Worm (Caenorhabditis elegans) whole organism, L2 larva: ENCODE results near the gene hhat-1.

Experiments
- F13H6.1 ChIP-seq: sonication (generic microtip); optimal IDR thresholded peaks from 2 replicates; lab custom pipeline; 2016; ENCODE audit warnings: missing genetic modification characterization, missing compliant biosample characterization
- R02D3.7 ChIP-seq: fragments of 150-350 bp; optimal IDR thresholded peaks from 2 replicates; lab custom pipeline; 2014; ENCODE audit warnings: missing biosample characterization, missing genetic modification characterization
- Y55F3AM.14 ChIP-seq: fragments of 200-800 bp; sonication (Bioruptor generic); optimal IDR thresholded peaks from 2 replicates; lab custom pipeline; 2018; ENCODE audit warnings: mild to moderate bottlenecking, missing genetic modification characterization, missing compliant biosample characterization
- ZK546.5 ChIP-seq: sonication (generic microtip); optimal IDR thresholded peaks from 2 replicates; lab custom pipeline; 2017; ENCODE audit warnings: missing biosample characterization, missing genetic modification characterization
- alr-1 ChIP-seq: fragments of 150-350 bp; optimal IDR thresholded peaks from 2 replicates; lab custom pipeline; 2014; ENCODE audit warnings: missing biosample characterization, missing genetic modification characterization
- blmp-1 ChIP-seq: sonication (generic microtip); optimal IDR thresholded peaks from 2 replicates; lab custom pipeline; 2017; ENCODE audit warnings: missing genetic modification characterization, mild to moderate bottlenecking, missing compliant biosample characterization, antibody characterized with exemption, moderate library complexity; ENCODE audit not compliant: insufficient read depth
- ceh-16 ChIP-seq: fragments of 150-350 bp; optimal IDR thresholded peaks from 2 replicates; lab custom pipeline; 2014; ENCODE audit warnings: missing biosample characterization, missing genetic modification characterization
- ceh-82 ChIP-seq: fragments of 150-350 bp; optimal IDR thresholded peaks from 2 replicates; lab custom pipeline; 2014; ENCODE audit warnings: missing biosample characterization, missing genetic modification characterization
- crh-2 ChIP-seq: sonication (generic microtip); optimal IDR thresholded peaks from 2 replicates; lab custom pipeline; 2017; ENCODE audit warnings: missing biosample characterization, missing genetic modification characterization
- dmd-4 ChIP-seq: sonication (generic microtip); optimal IDR thresholded peaks from 2 replicates; lab custom pipeline; 2017; ENCODE audit warnings: missing biosample characterization, missing genetic modification characterization
- elt-1 ChIP-seq: fragments of 150-350 bp; optimal IDR thresholded peaks from 2 replicates; lab custom pipeline; 2014; ENCODE audit warnings: missing biosample characterization, missing genetic modification characterization
- gmeb-1 ChIP-seq: fragments of 150-350 bp; optimal IDR thresholded peaks from 2 replicates; lab custom pipeline; 2014; ENCODE audit warnings: missing biosample characterization, missing genetic modification characterization
- lin-11 ChIP-seq: fragments of 150-350 bp; sonication (generic microtip); optimal IDR thresholded peaks from 2 replicates; lab custom pipeline; 2014; ENCODE audit warnings: missing biosample characterization, missing genetic modification characterization, inconsistent platforms, mixed read lengths
- lin-13 ChIP-seq: fragments of 150-350 bp; optimal IDR thresholded peaks from 2 replicates; lab custom pipeline; 2014; ENCODE audit warnings: missing biosample characterization, missing genetic modification reagents, missing genetic modification characterization
- lsy-2 ChIP-seq, 2 experiments: fragments of 150-350 bp in 1 of 2; sonication (generic microtip) in 1 of 2; optimal IDR thresholded peaks; 2 replicates each; lab custom pipeline; 2014 to 2017; ENCODE audit warnings: missing biosample characterization in 2 of 2, missing genetic modification characterization in 2 of 2
- mab-5 ChIP-seq: fragments of 150-350 bp; optimal IDR thresholded peaks from 2 replicates; lab custom pipeline; 2014; ENCODE audit warnings: missing biosample characterization, missing genetic modification characterization
- mbf-1 ChIP-seq: sonication (generic microtip); optimal IDR thresholded peaks from 2 replicates; lab custom pipeline; 2017; ENCODE audit warnings: missing biosample characterization, missing genetic modification characterization
- nhr-11 ChIP-seq: fragments of 150-350 bp; optimal IDR thresholded peaks from 2 replicates; lab custom pipeline; 2014; ENCODE audit warnings: missing biosample characterization, missing genetic modification characterization
- nhr-12 ChIP-seq: fragments of 150-350 bp; optimal IDR thresholded peaks from 2 replicates; lab custom pipeline; 2014; ENCODE audit warnings: missing biosample characterization, missing genetic modification characterization
- nhr-129 ChIP-seq: fragments of 150-350 bp; optimal IDR thresholded peaks from 2 replicates; lab custom pipeline; 2014; ENCODE audit warnings: missing biosample characterization, missing genetic modification characterization
- nhr-21 ChIP-seq: fragments of 150-350 bp; optimal IDR thresholded peaks from 2 replicates; lab custom pipeline; 2014; ENCODE audit warnings: missing biosample characterization, missing genetic modification characterization
- nhr-23 ChIP-seq: fragments of 150-350 bp; optimal IDR thresholded peaks from 2 replicates; lab custom pipeline; 2014; ENCODE audit warnings: missing biosample characterization, missing genetic modification reagents, missing genetic modification characterization
- nhr-6 ChIP-seq: fragments of 150-350 bp; optimal IDR thresholded peaks from 2 replicates; lab custom pipeline; 2014; ENCODE audit warnings: missing biosample characterization, missing genetic modification characterization
- peb-1 ChIP-seq: fragments of 150-350 bp; optimal IDR thresholded peaks from 2 replicates; lab custom pipeline; 2014; ENCODE audit warnings: missing biosample characterization, missing genetic modification characterization
- sma-3 ChIP-seq: sonication (generic microtip); optimal IDR thresholded peaks from 2 replicates; lab custom pipeline; 2016; ENCODE audit warnings: missing genetic modification reagents, missing genetic modification characterization, missing compliant biosample characterization
- sma-9 ChIP-seq, 2 experiments: fragments of 150-350 bp in 1 of 2; sonication (generic microtip) in 1 of 2; optimal IDR thresholded peaks; 2 replicates each; lab custom pipeline; 2014 to 2016; ENCODE audit warnings: missing genetic modification characterization in 2 of 2, mild to moderate bottlenecking in 1 of 2, missing biosample characterization in 1 of 2, missing compliant biosample characterization in 1 of 2, missing genetic modification reagents in 1 of 2, moderate library complexity in 1 of 2
- snpc-4 ChIP-seq: fragments of 150-350 bp; optimal IDR thresholded peaks from 2 replicates; lab custom pipeline; 2014; ENCODE audit warnings: missing biosample characterization, missing genetic modification characterization
- unc-39 ChIP-seq: fragments of 150-350 bp; optimal IDR thresholded peaks from 2 replicates; lab custom pipeline; 2014; ENCODE audit warnings: missing biosample characterization, missing genetic modification characterization
- unc-62 ChIP-seq: fragments of 150-350 bp; optimal IDR thresholded peaks from 2 replicates; lab custom pipeline; 2014; ENCODE audit warnings: missing biosample characterization, missing genetic modification reagents, missing genetic modification characterization
- zag-1 ChIP-seq: fragments of 150-350 bp; optimal IDR thresholded peaks from 2 replicates; lab custom pipeline; 2014; ENCODE audit warnings: missing biosample characterization, missing genetic modification characterization
- ztf-1 ChIP-seq: fragments of 200-800 bp; sonication (Bioruptor generic); conservative IDR thresholded peaks from 2 replicates; pipeline ENCODE4 v1.3.6; 2022; ENCODE audit warnings: missing genetic modification characterization, missing compliant biosample characterization
- ztf-11 ChIP-seq: sonication (generic microtip); optimal IDR thresholded peaks from 2 replicates; lab custom pipeline; 2017; ENCODE audit warnings: missing biosample characterization, missing genetic modification characterization
- ztf-4 ChIP-seq: fragments of 150-350 bp; optimal IDR thresholded peaks from 2 replicates; lab custom pipeline; 2014; ENCODE audit warnings: missing biosample characterization, missing genetic modification characterization

Gene hhat-1

DNA sequence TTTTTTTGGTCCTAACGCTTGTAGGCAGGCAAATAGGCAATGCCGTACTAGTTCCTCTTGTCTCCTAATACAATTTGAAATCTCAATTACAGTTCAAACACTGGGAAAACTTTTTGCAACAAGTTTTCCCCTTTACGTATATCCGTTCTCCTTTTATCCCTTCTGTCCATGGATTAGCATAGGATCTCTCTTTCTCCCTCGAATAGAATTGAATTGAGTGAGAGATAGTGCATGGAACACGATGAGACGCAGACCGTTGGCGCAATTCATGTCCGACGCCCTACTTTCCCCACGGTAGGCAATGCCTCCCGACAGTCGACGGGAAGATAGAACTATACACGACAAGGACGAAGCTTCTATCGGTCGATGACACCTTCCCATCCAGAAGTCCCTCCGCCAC, at the start of gene hhat-1:
hhat-1 (plus strand) TSS at position 301 of the 400 bp plus-strand sequence.
- TF ChIP-seq crh-2 (tag; lab: Kevin White, UChicago) (no peak), nhr-12 (tag; lab: Kevin White, UChicago) (no peak), sma-3 (GFP tag; lab: Kevin White, UChicago) (no peak), nhr-23 (tag; lab: Kevin White, UChicago) (no peak)

DNA sequence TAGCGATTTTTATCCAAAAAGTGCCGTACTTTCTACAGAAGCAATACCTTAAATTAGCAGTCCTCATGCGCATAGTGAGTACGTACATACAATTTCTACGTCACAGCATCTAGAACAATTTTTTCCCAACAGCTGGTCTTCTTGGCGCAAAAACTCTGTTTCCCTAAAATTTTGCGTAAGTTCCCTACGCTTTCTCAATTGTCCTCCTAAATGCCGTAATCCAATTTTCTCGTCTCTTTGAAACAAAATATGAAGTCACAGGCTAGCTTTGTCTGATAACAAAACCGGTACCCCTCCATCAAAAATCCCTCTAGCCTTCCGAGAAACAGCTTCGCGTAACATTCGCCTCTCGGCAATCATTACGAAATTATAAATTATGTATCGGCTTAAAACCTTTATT, 45.4 kb upstream of the hhat-1 start, which contains the start of gene C38C6.3:
C38C6.3 (plus strand) TSS at position 301 of the 400 bp plus-strand sequence.
- TF ChIP-seq lin-13 (no peak), alr-1 (tag; lab: Kevin White, UChicago) (no peak), peb-1 (tag; lab: Kevin White, UChicago) (no peak), crh-2 (tag; lab: Kevin White, UChicago) (no peak), nhr-11 (tag; lab: Kevin White, UChicago) (no peak), zag-1 (tag; lab: Kevin White, UChicago) (no peak), R02D3.7 (tag; lab: Kevin White, UChicago) (no peak), nhr-129 (tag; lab: Kevin White, UChicago) (no peak), blmp-1 (tag; lab: Kevin White, UChicago) (no peak), unc-62 (GFP tag; lab: Kevin White, UChicago) (no peak), sma-9 (GFP tag; optimal IDR thresholded peaks at IDR 0.05; lab: Kevin White, UChicago) (no peak), sma-9 (tag; optimal IDR thresholded peaks at IDR 0.05; lab: Kevin White, UChicago) (no peak), elt-1 (no peak), mbf-1 (tag; lab: Kevin White, UChicago) (no peak), ZK546.5 (tag; lab: Kevin White, UChicago) (no peak), ztf-1 (no peak), mab-5 (tag; lab: Kevin White, UChicago) (no peak), unc-39 (tag; lab: Kevin White, UChicago) (no peak), ztf-4 (tag; lab: Kevin White, UChicago) (no peak)

DNA sequence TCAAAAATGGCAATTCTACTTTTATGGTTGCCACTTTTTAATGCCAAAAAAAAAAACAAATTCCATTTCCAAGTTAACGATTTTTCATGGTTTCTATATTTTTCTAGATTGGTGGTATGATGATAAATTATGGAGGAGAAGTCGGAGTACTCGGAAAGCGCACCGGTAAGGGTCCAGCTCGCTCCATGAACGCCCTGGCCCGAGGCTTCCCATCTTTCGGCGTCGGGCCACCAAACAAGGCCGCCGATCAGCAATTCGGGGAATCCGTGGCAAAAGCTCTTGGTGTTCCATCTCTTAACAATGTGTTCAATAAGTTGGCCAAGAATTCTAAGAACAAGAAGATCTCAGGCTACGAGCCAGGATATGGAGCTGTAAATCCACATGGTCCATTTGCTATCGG, 44.2 kb upstream of the hhat-1 start:
- TF ChIP-seq nhr-6 (tag; lab: Kevin White, UChicago) (no peak), ztf-4 (tag; lab: Kevin White, UChicago) (no peak), unc-39 (tag; lab: Kevin White, UChicago) (no peak), lsy-2 (tag; optimal IDR thresholded peaks at IDR 0.05; lab: Kevin White, UChicago) (no peak), dmd-4 (no peak), Y55F3AM.14 (GFP tag; lab: Kevin White, UChicago) (no peak), peb-1 (tag; lab: Kevin White, UChicago) (no peak), F13H6.1 (tag; lab: Kevin White, UChicago) (no peak), ZK546.5 (tag; lab: Kevin White, UChicago) (no peak), unc-62 (GFP tag; lab: Kevin White, UChicago) (no peak), nhr-129 (tag; lab: Kevin White, UChicago) (no peak), ztf-11 (no peak), R02D3.7 (tag; lab: Kevin White, UChicago) (no peak), ceh-16 (tag; lab: Kevin White, UChicago) (no peak), gmeb-1 (tag; lab: Kevin White, UChicago) (no peak), ceh-82 (tag; lab: Kevin White, UChicago) (no peak), lin-11 (tag; lab: Kevin White, UChicago) (no peak)

DNA sequence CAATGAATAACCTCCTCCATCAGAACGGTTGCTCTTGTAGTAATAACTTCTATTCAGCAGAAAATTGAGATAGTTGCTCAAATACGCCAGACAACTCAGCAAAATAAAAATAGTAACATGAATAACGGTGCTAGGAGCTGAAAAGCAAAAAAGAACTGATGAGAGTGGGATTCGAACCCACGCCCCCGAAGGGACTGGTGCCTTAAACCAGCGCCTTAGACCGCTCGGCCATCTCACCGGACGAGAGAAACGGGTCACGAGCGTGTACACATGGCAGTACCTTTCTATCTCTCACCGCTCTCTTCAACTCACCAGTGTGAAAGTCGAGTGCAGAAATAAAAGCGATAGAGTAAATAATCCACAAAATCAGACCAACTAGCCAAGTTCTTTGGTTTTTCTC, 43.1 kb upstream of the hhat-1 start:
- TF ChIP-seq snpc-4 (tag; lab: Kevin White, UChicago) (peak; percentile 89), sma-9 (GFP tag; optimal IDR thresholded peaks at IDR 0.05; lab: Kevin White, UChicago) (peak; percentile 61), sma-9 (tag; optimal IDR thresholded peaks at IDR 0.05; lab: Kevin White, UChicago) (no peak), peb-1 (tag; lab: Kevin White, UChicago) (no peak), nhr-21 (tag; lab: Kevin White, UChicago) (peak; percentile 12), nhr-129 (tag; lab: Kevin White, UChicago) (peak; percentile 68), Y55F3AM.14 (GFP tag; lab: Kevin White, UChicago) (peak; percentile 13), unc-62 (GFP tag; lab: Kevin White, UChicago) (no peak), lsy-2 (tag; optimal IDR thresholded peaks at IDR 0.05; lab: Kevin White, UChicago) (peak in 1 of 2 experiments; percentile 8), gmeb-1 (tag; lab: Kevin White, UChicago) (peak; percentile 43), lin-11 (tag; lab: Kevin White, UChicago) (peak; percentile 25)
